Worm (Caenorhabditis elegans) whole organism, L1 larva: Measurements from ENCODE around the gene T02C1.2.

Source experiments
- F16B12.6 ChIP-seq: fragments of 150-350 bp; optimal IDR thresholded peaks from 2 replicates; lab custom pipeline; 2014; ENCODE audit warnings: missing biosample characterization, missing genetic modification characterization
- blmp-1 ChIP-seq: fragments of 150-350 bp; optimal IDR thresholded peaks from 2 replicates; lab custom pipeline; 2014; ENCODE audit warnings: missing biosample characterization, missing genetic modification characterization
- ceh-8 ChIP-seq: fragments of 200-800 bp; sonication (Bioruptor generic); optimal IDR thresholded peaks from 2 replicates; lab custom pipeline; 2018; ENCODE audit warnings: mild to moderate bottlenecking, missing genetic modification characterization, moderate library complexity, missing compliant biosample characterization
- ceh-90 ChIP-seq: sonication (generic microtip); optimal IDR thresholded peaks from 2 replicates; lab custom pipeline; 2016; ENCODE audit warnings: missing genetic modification characterization, missing compliant biosample characterization
- ces-1 ChIP-seq: fragments of 150-350 bp; optimal IDR thresholded peaks from 2 replicates; lab custom pipeline; 2014; ENCODE audit warnings: missing biosample characterization, missing genetic modification reagents, missing genetic modification characterization
- efl-1 ChIP-seq, 4 experiments: fragments of 150-350 bp; optimal IDR thresholded peaks in 3 of 4; peaks in 1 of 4; 1 replicate in 1 of 4; 2 replicates in 3 of 4; lab custom pipeline; 2014; ENCODE audit warnings: missing biosample characterization in 2 of 4, missing genetic modification characterization in 2 of 4, missing genetic modification reagents in 2 of 4
- egl-13 ChIP-seq: sonication (generic microtip); optimal IDR thresholded peaks from 2 replicates; lab custom pipeline; 2016; ENCODE audit warnings: missing genotype, missing genetic modification reagents, missing genetic modification characterization, missing compliant biosample characterization
- elt-2 ChIP-seq: sonication (generic microtip); optimal IDR thresholded peaks from 2 replicates; lab custom pipeline; 2016; ENCODE audit warnings: missing genetic modification characterization, mild to moderate bottlenecking, inconsistent platforms, missing compliant biosample characterization, missing genetic modification reagents
- elt-3 ChIP-seq, 6 experiments: fragments of 150-350 bp in 1 of 6; sonication (generic microtip); optimal IDR thresholded peaks; 2 replicates each; lab custom pipeline; 2017 to 2018; ENCODE audit warnings: missing biosample characterization in 6 of 6, missing genetic modification characterization in 6 of 6, inconsistent platforms in 1 of 6
- fkh-10 ChIP-seq: sonication (generic microtip); optimal IDR thresholded peaks from 2 replicates; lab custom pipeline; 2017; ENCODE audit warnings: missing biosample characterization, missing genetic modification reagents, missing genetic modification characterization
- fkh-4 ChIP-seq: sonication (generic microtip); optimal IDR thresholded peaks from 2 replicates; lab custom pipeline; 2016; ENCODE audit warnings: missing compliant biosample characterization, missing genetic modification characterization, borderline replicate concordance
- grh-1 ChIP-seq: fragments of 200-800 bp; sonication (Bioruptor generic); IDR thresholded peaks from 2 replicates; pipeline ENCODE4 v1.3.6; 2022; ENCODE audit warnings: missing genetic modification reagents, missing genetic modification characterization, missing compliant biosample characterization
- hlh-17 ChIP-seq: fragments of 200-800 bp; sonication (Bioruptor generic); optimal IDR thresholded peaks from 2 replicates; lab custom pipeline; 2018; ENCODE audit warnings: missing genetic modification characterization, mild to moderate bottlenecking, missing compliant biosample characterization, moderate library complexity, borderline replicate concordance
- lin-14 ChIP-seq: fragments of 200-800 bp; sonication (Bioruptor generic); optimal IDR thresholded peaks from 2 replicates; lab custom pipeline; 2018; ENCODE audit warnings: mild to moderate bottlenecking, missing genetic modification characterization, moderate library complexity, missing compliant biosample characterization
- lir-3 ChIP-seq: sonication (generic microtip); optimal IDR thresholded peaks from 2 replicates; lab custom pipeline; 2016; ENCODE audit warnings: mild to moderate bottlenecking, missing genetic modification characterization, moderate library complexity, missing compliant biosample characterization; ENCODE audit not compliant: poor library complexity
- mab-9 ChIP-seq: fragments of 200-800 bp; sonication (Bioruptor generic); IDR thresholded peaks from 2 replicates; pipeline ENCODE4 v1.3.6; 2022; ENCODE audit warnings: missing genetic modification reagents, missing genetic modification characterization, missing compliant biosample characterization
- mdl-1 ChIP-seq, 2 experiments: fragments of 150-350 bp; optimal IDR thresholded peaks; 2 replicates each; lab custom pipeline; 2014 to 2017; ENCODE audit warnings: missing biosample characterization in 2 of 2, missing genetic modification characterization in 2 of 2, inconsistent platforms in 1 of 2
- mep-1 ChIP-seq: fragments of 150-350 bp; optimal IDR thresholded peaks from 2 replicates; lab custom pipeline; 2014; ENCODE audit warnings: missing biosample characterization, missing genetic modification characterization
- nhr-11 ChIP-seq: fragments of 150-350 bp; optimal IDR thresholded peaks from 2 replicates; lab custom pipeline; 2014; ENCODE audit warnings: missing biosample characterization, missing genetic modification characterization
- nhr-12 ChIP-seq: sonication (generic microtip); optimal IDR thresholded peaks from 2 replicates; lab custom pipeline; 2017; ENCODE audit warnings: missing biosample characterization, missing genetic modification characterization
- nhr-19 ChIP-seq: fragments of 200-800 bp; sonication (Bioruptor generic); conservative IDR thresholded peaks from 2 replicates; pipeline ENCODE4 v1.3.6; 2022; ENCODE audit warnings: missing genetic modification characterization, missing compliant biosample characterization
- nhr-20 ChIP-seq: sonication (generic microtip); optimal IDR thresholded peaks from 2 replicates; lab custom pipeline; 2016; ENCODE audit warnings: mild to moderate bottlenecking, missing genetic modification characterization, missing compliant biosample characterization
- nhr-47 ChIP-seq: sonication (generic microtip); optimal IDR thresholded peaks from 2 replicates; lab custom pipeline; 2016; ENCODE audit warnings: mild to moderate bottlenecking, missing genetic modification characterization, moderate library complexity, missing compliant biosample characterization
- nhr-71 ChIP-seq: sonication (generic microtip); optimal IDR thresholded peaks from 2 replicates; lab custom pipeline; 2016; ENCODE audit warnings: mild to moderate bottlenecking, missing genetic modification characterization, moderate library complexity, missing compliant biosample characterization
- nhr-76 ChIP-seq: sonication (generic microtip); optimal IDR thresholded peaks from 2 replicates; lab custom pipeline; 2017; ENCODE audit warnings: missing biosample characterization, missing genetic modification characterization
- nhr-77 ChIP-seq: fragments of 150-350 bp; optimal IDR thresholded peaks from 2 replicates; lab custom pipeline; 2014; ENCODE audit warnings: missing biosample characterization, missing genetic modification characterization
- nhr-85 ChIP-seq: sonication (generic microtip); peaks from one replicate; lab custom pipeline; 2016; ENCODE audit warnings: missing genetic modification characterization, inconsistent platforms, missing compliant biosample characterization
- nhr-90 ChIP-seq: sonication (generic microtip); optimal IDR thresholded peaks from 2 replicates; lab custom pipeline; 2016; ENCODE audit warnings: mild to moderate bottlenecking, missing genetic modification characterization, missing compliant biosample characterization; ENCODE audit not compliant: poor library complexity
- pag-3 ChIP-seq: sonication (generic microtip); optimal IDR thresholded peaks from 2 replicates; lab custom pipeline; 2017; ENCODE audit warnings: missing genetic modification characterization, mild to moderate bottlenecking, missing compliant biosample characterization, antibody characterized with exemption, borderline replicate concordance; ENCODE audit not compliant: insufficient read depth
- pqm-1 ChIP-seq: sonication (generic microtip); optimal IDR thresholded peaks from 3 replicates; lab custom pipeline; 2017; ENCODE audit warnings: missing biosample characterization, missing genetic modification characterization
- rnt-1 ChIP-seq: sonication (generic microtip); optimal IDR thresholded peaks from 2 replicates; lab custom pipeline; 2016; ENCODE audit warnings: mild to moderate bottlenecking, missing genetic modification characterization, moderate library complexity, missing compliant biosample characterization
- sox-4 ChIP-seq: sonication (generic microtip); optimal IDR thresholded peaks from 2 replicates; lab custom pipeline; 2016; ENCODE audit warnings: missing genetic modification characterization, missing compliant biosample characterization
- tbx-2 ChIP-seq: sonication (generic microtip); optimal IDR thresholded peaks from 2 replicates; lab custom pipeline; 2016; ENCODE audit warnings: missing genetic modification characterization, missing compliant biosample characterization
- unc-130 ChIP-seq: fragments of 150-350 bp; optimal IDR thresholded peaks from 2 replicates; lab custom pipeline; 2017; ENCODE audit warnings: missing biosample characterization, missing genetic modification characterization, inconsistent platforms
- unc-30 ChIP-seq: sonication (generic microtip); optimal IDR thresholded peaks from 2 replicates; lab custom pipeline; 2017; ENCODE audit warnings: missing biosample characterization, missing genetic modification characterization
- unc-62 ChIP-seq: fragments of 150-350 bp; optimal IDR thresholded peaks from 2 replicates; lab custom pipeline; 2014; ENCODE audit warnings: missing biosample characterization, missing genetic modification reagents, missing genetic modification characterization
- unc-86 ChIP-seq: sonication (generic microtip); optimal IDR thresholded peaks from 2 replicates; lab custom pipeline; 2016; ENCODE audit warnings: missing genetic modification characterization, missing compliant biosample characterization
- unc-98 ChIP-seq: fragments of 200-800 bp; sonication (Bioruptor generic); IDR thresholded peaks from 2 replicates; pipeline ENCODE4 v1.3.6; 2022; ENCODE audit warnings: missing genetic modification characterization, missing compliant biosample characterization
- vab-15 ChIP-seq: sonication (generic microtip); optimal IDR thresholded peaks from 2 replicates; lab custom pipeline; 2017; ENCODE audit warnings: missing genotype, mild to moderate bottlenecking, missing genetic modification characterization, missing compliant biosample characterization
- xbp-1 ChIP-seq: sonication (generic microtip); optimal IDR thresholded peaks from 2 replicates; lab custom pipeline; 2016; ENCODE audit warnings: missing genetic modification characterization, missing compliant biosample characterization
- zag-1 ChIP-seq: fragments of 150-350 bp; optimal IDR thresholded peaks from 2 replicates; lab custom pipeline; 2014; ENCODE audit warnings: missing biosample characterization, missing genetic modification characterization

T02C1.2 gene

ce11 chrIII:9269012-9269471, 18.2 kb downstream of the T02C1.2 start, which contains the start of gene clip-1 (continued):
- TF ChIP-seq nhr-19 (GFP tag; lab: Robert Waterston, UW) (no peak), nhr-47 (tag; lab: Kevin White, UChicago) (peak; percentile 19), fkh-10 (GFP tag; lab: Kevin White, UChicago) (no peak), xbp-1 (no peak), hlh-17 (GFP tag; lab: Kevin White, UChicago) (no peak), egl-13 (tag; lab: Kevin White, UChicago) (no peak), mdl-1 (tag; optimal IDR thresholded peaks at IDR 0.05; lab: Kevin White, UChicago) (peak in 1 of 2 experiments; percentile 21), ces-1 (GFP tag; lab: Kevin White, UChicago) (no peak), nhr-20 (tag; lab: Kevin White, UChicago) (peak; percentile 52), nhr-85 (tag; lab: Kevin White, UChicago) (peak; percentile 74), nhr-11 (tag; lab: Kevin White, UChicago) (no peak), lir-3 (tag; lab: Kevin White, UChicago) (peak; percentile 16), vab-15 (tag; lab: Kevin White, UChicago) (no peak), nhr-77 (tag; lab: Kevin White, UChicago) (no peak), mab-9 (no peak), ceh-8 (GFP tag; lab: Kevin White, UChicago) (no peak), nhr-71 (tag; lab: Kevin White, UChicago) (peak; percentile 53), unc-86 (tag; lab: Kevin White, UChicago) (no peak), mep-1 (tag; lab: Kevin White, UChicago) (peak; percentile 20), blmp-1 (tag; lab: Kevin White, UChicago) (peak; percentile 76), pqm-1 (tag; lab: Kevin White, UChicago) (no peak), unc-98 (no peak), tbx-2 (tag; lab: Kevin White, UChicago) (peak; percentile 21), rnt-1 (tag; lab: Kevin White, UChicago) (no peak), sox-4 (no peak), zag-1 (tag; lab: Kevin White, UChicago) (no peak), unc-62 (GFP tag; lab: Kevin White, UChicago) (no peak), pag-3 (tag; lab: Kevin White, UChicago) (peak; percentile 44), unc-130 (tag; lab: Kevin White, UChicago) (peak; percentile 40), ceh-90 (tag; lab: Kevin White, UChicago) (no peak), elt-3 (tag; optimal IDR thresholded peaks at IDR 0.05; lab: Kevin White, UChicago) (peak in 5 of 6 experiments; percentile 40 to 74 (median 50)), lin-14 (peak; percentile 68), fkh-4 (tag; lab: Kevin White, UChicago) (no peak), unc-30 (tag; lab: Kevin White, UChicago) (no peak), nhr-90 (tag; lab: Kevin White, UChicago) (peak; percentile 11), nhr-12 (tag; lab: Kevin White, UChicago) (no peak)

ce11 chrIII:9270183-9270582, 19.4 kb downstream of the T02C1.2 start:
- TF ChIP-seq F16B12.6 (tag; lab: Kevin White, UChicago), result no peak
- TF ChIP-seq efl-1 (optimal IDR thresholded peaks at IDR 0.05; lab: Kevin White, UChicago), result no peak
- peak in 1 of 2 experiments; percentile 42 for TF ChIP-seq efl-1 (GFP tag; optimal IDR thresholded peaks at IDR 0.05 in 1 of 2; lab: Kevin White, UChicago)
- no peak for TF ChIP-seq grh-1 (GFP tag; lab: Robert Waterston, UW)
- peak; percentile 24 for TF ChIP-seq lin-14
- peak; percentile 15 for TF ChIP-seq blmp-1 (tag; lab: Kevin White, UChicago)
- peak; percentile 47 for TF ChIP-seq elt-2 (tag; lab: Kevin White, UChicago)
- TF ChIP-seq vab-15 (tag; lab: Kevin White, UChicago), result no peak
- no peak for TF ChIP-seq unc-130 (tag; lab: Kevin White, UChicago)
- TF ChIP-seq nhr-76 (tag; lab: Kevin White, UChicago), result no peak
- TF ChIP-seq, all 84 proteins: peak for 4
